Fruit fly (Drosophila melanogaster): ENCODE data around the gene CG8132.

Gene CG8132

DNA sequence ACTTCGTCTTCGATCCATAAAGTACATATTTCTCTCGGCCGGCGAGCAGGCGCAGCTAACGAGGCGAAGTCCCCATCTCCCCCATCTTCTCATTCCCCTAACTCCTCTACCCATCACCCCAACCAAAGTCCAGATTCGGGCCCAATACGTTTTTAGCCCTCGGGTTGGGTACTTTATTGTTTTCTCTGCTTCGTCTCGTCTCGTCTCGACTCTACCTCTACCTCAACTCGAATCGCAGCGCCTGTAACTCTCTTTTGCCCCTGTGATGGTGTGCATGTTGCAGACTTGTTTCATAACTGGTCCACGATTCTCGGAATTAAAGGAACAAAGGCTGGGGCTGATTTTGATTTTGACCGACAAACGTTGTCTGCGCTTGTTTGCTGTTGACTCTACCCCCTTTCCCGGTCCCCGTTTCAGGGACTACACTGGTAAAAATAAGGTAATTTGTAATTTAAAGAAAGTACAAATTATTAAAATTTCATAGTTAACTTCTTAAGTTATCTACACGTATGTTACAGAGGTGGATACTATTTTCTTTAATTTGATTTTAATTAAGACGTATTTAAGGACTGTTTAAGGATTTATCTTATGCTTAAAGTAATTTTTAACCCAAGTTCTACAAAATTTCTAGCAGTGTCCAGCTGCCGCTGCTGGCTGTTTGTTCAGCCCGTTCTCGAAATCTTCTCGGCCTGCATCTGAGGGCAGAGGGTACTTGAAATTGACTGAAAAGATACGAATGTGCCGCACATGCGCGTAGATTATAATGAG lies 22.5 kb upstream of the CG8132 start (continued):
- TF ChIP-seq schlank (tag; optimal IDR thresholded peaks at IDR 0.05) (no peak), odd (GFP tag; optimal IDR thresholded peaks at IDR 0.05) (peak; percentile 40), slou (GFP tag; optimal IDR thresholded peaks at IDR 0.05) (no peak), Optix (GFP tag; IDR thresholded peaks at IDR 0.05) (0 out of 3 replicates have a peak, but pooled peaks have one; percentile 19), CG1233 (GFP tag; optimal IDR thresholded peaks at IDR 0.05) (peak; percentile 43), CG6654 (GFP tag; optimal IDR thresholded peaks at IDR 0.05) (no peak), Chrac-16 (GFP tag; optimal IDR thresholded peaks at IDR 0.05) (peak; percentile 47), kni (GFP tag; optimal IDR thresholded peaks at IDR 0.05) (peak; percentile 90), CG8290 (GFP tag; optimal IDR thresholded peaks at IDR 0.05) (peak; percentile 31), CG8290 (tag; optimal IDR thresholded peaks at IDR 0.05) (peak in 1 of 2 experiments; percentile 37), TFAM (GFP tag; optimal IDR thresholded peaks at IDR 0.05) (peak; percentile 29), CG12391 (tag; optimal IDR thresholded peaks at IDR 0.05) (peak; percentile 76), zf30C (GFP tag; optimal IDR thresholded peaks at IDR 0.05) (peak; percentile 95), stwl (tag; optimal IDR thresholded peaks at IDR 0.05) (no peak), CG1603 (tag; optimal IDR thresholded peaks at IDR 0.05) (peak; percentile 51), fd96Cb (tag; optimal IDR thresholded peaks at IDR 0.05) (peak; percentile 70), sens (GFP tag) (peak; percentile 97), ranshi (GFP tag; IDR thresholded peaks at IDR 0.05) (peak; percentile 32; the same call in 1 of the 2 replicates), ewg (GFP tag; optimal IDR thresholded peaks at IDR 0.05) (peak; percentile 40), CG32772 (GFP tag; IDR thresholded peaks at IDR 0.05) (peak; percentile 27; the same call in 1 of the 2 replicates), lola (GFP tag; optimal IDR thresholded peaks at IDR 0.05) (peak in 1 of 3 experiments; percentile 90), zen (tag; optimal IDR thresholded peaks at IDR 0.05) (peak; percentile 71), CG12219 (GFP tag; optimal IDR thresholded peaks at IDR 0.05) (peak; percentile 17), Xbp1 (GFP tag; optimal IDR thresholded peaks at IDR 0.05) (peak; percentile 47), ken (GFP tag; IDR thresholded peaks at IDR 0.05) (no peak), Blimp-1 (GFP tag; optimal IDR thresholded peaks at IDR 0.05) (peak; percentile 65), NfI (GFP tag; optimal IDR thresholded peaks at IDR 0.05) (no peak), ara (GFP tag; IDR thresholded peaks at IDR 0.05) (peak; percentile 56; the same call in 1 of the 2 replicates), CG18476 (GFP tag; optimal IDR thresholded peaks at IDR 0.05) (peak; percentile 7), Hr78 (GFP tag; optimal IDR thresholded peaks at IDR 0.05) (peak in 1 of 2 experiments; percentile 54), dm (GFP tag; optimal IDR thresholded peaks at IDR 0.05) (no peak), CG15479 (GFP tag; optimal IDR thresholded peaks at IDR 0.05) (peak; percentile 75), CG18764 (GFP tag; optimal IDR thresholded peaks at IDR 0.05) (peak; percentile 25), chm (GFP tag; IDR thresholded peaks at IDR 0.05) (peak; percentile 48; the same call in 1 of the 2 replicates), croc (GFP tag; conservative IDR thresholded peaks at IDR 0.05) (peak; percentile 54; the same call in 2 of the 3 replicates), CG7839 (tag; optimal IDR thresholded peaks at IDR 0.05) (peak; percentile 71), Ravus (GFP tag; IDR thresholded peaks at IDR 0.05) (no peak), CG8478 (optimal IDR thresholded peaks at IDR 0.05) (no peak), lab (GFP tag; optimal IDR thresholded peaks at IDR 0.05) (peak; percentile 27), CG3407 (GFP tag; optimal IDR thresholded peaks at IDR 0.05) (peak; percentile 36), HHEX (GFP tag; optimal IDR thresholded peaks at IDR 0.05) (peak; percentile 25), trh (GFP tag; optimal IDR thresholded peaks at IDR 0.05) (peak; percentile 1), CG4730 (GFP tag; IDR thresholded peaks at IDR 0.05) (no peak), Ptx1 (GFP tag; IDR thresholded peaks at IDR 0.05) (peak; percentile 21; the same call in 1 of the 2 replicates), CG11247 (GFP tag; IDR thresholded peaks at IDR 0.05) (0 out of 2 replicates have a peak, but pooled peaks have one; percentile 7), sc (optimal IDR thresholded peaks at IDR 0.05) (no peak), sc (GFP tag; optimal IDR thresholded peaks at IDR 0.05) (peak; percentile 33), corto (GFP tag; optimal IDR thresholded peaks at IDR 0.05) (peak; percentile 95), CG17361 (GFP tag; IDR thresholded peaks at IDR 0.05) (peak; percentile 80)
